Worm (Caenorhabditis elegans): ENCODE measurements around the gene C02H6.3.

- TF ChIP-seq dao-5 (tag; optimal IDR thresholded peaks at IDR 0.05) = no peak
- TF ChIP-seq him-1 (tag; optimal IDR thresholded peaks at IDR 0.05) = no peak
Measured at ce11 chrV:7432441-7433146, 44.9 kb upstream of the C02H6.3 start.

Data from whole organism, L4/young adult.